Worm (Caenorhabditis elegans) whole organism, midembryonic: ENCODE results near the gene hst-6.

Experiments used
- flt-1 ChIP-seq: fragments of 200-800 bp; sonication (Bioruptor generic); IDR thresholded peaks from 2 replicates; pipeline ENCODE4 v1.3.6; 2022; ENCODE audit warnings: missing genetic modification characterization, missing compliant biosample characterization
- klf-2 ChIP-seq: fragments of 200-800 bp; sonication (Bioruptor generic); conservative IDR thresholded peaks from 2 replicates; pipeline ENCODE4 v1.3.6; 2022; ENCODE audit warnings: missing genetic modification reagents, missing genetic modification characterization, missing compliant biosample characterization
- ref-1 ChIP-seq: fragments of 200-800 bp; sonication (Bioruptor generic); conservative IDR thresholded peaks from 2 replicates; pipeline ENCODE4 v1.3.6; 2022; ENCODE audit warnings: missing genetic modification reagents, missing genetic modification characterization, missing compliant biosample characterization
- ztf-23 ChIP-seq: fragments of 200-800 bp; sonication (Bioruptor generic); IDR thresholded peaks from 2 replicates; pipeline ENCODE4 v1.3.6; 2022; ENCODE audit warnings: missing genetic modification reagents, missing genetic modification characterization, missing compliant biosample characterization
- ztf-29 ChIP-seq: fragments of 200-800 bp; sonication (Bioruptor generic); IDR thresholded peaks from 2 replicates; pipeline ENCODE4 v1.3.6; 2022; ENCODE audit warnings: missing genetic modification reagents, missing genetic modification characterization, missing compliant biosample characterization

- TF ChIP-seq ref-1 (GFP tag; lab: Robert Waterston, UW) = no peak
- TF ChIP-seq klf-2 = no peak
- no peak for TF ChIP-seq flt-1 (GFP tag; lab: Robert Waterston, UW)
- no peak for TF ChIP-seq ztf-29 (GFP tag; lab: Robert Waterston, UW)
- TF ChIP-seq ztf-23 (GFP tag; lab: Robert Waterston, UW) = no peak
Observed at ce11 chrX:5297942-5298611, 22.7 kb downstream of the hst-6 start, which contains the start of gene ift-81.
